Worm (Caenorhabditis elegans) whole organism, L4/young adult: Measurements from ENCODE around the gene mlt-9.

Source experiments
- W03F9.2 ChIP-seq: fragments of 150-350 bp; optimal IDR thresholded peaks from 2 replicates; lab custom pipeline; 2014; ENCODE audit warnings: missing biosample characterization, missing genetic modification characterization
- dao-5 ChIP-seq: sonication (generic microtip); optimal IDR thresholded peaks from 2 replicates; lab custom pipeline; 2016; ENCODE audit warnings: missing genotype, missing genetic modification characterization, moderate library complexity, missing compliant biosample characterization
- him-1 ChIP-seq: sonication (generic microtip); optimal IDR thresholded peaks from 2 replicates; lab custom pipeline; 2016; ENCODE audit warnings: missing genotype, missing genetic modification reagents, missing genetic modification characterization, missing compliant biosample characterization

ce11 chrX:15060303-15060702, 47.3 kb downstream of the mlt-9 start, which contains the start of gene fbxa-96:
- TF ChIP-seq W03F9.2 (tag; lab: Kevin White, UChicago) (no peak), him-1 (tag; lab: Kevin White, UChicago) (no peak), dao-5 (tag; lab: Kevin White, UChicago) (no peak)
